Worm (Caenorhabditis elegans): ENCODE measurements around the gene F17C11.4.

The F17C11.4 gene

ce11 chrV:10965501-10965900 lies 13.8 kb downstream of the F17C11.4 start, which contains the start of the genes ctf-4 and eef-1G:
ctf-4 (minus strand) TSS chrV:10965539.
eef-1G (plus strand) TSS chrV:10965719.
- peak; percentile 53 for TF ChIP-seq C04F5.9 (tag; optimal IDR thresholded peaks at IDR 0.05)
- peak; percentile 81 for TF ChIP-seq lir-3 (tag; optimal IDR thresholded peaks at IDR 0.05; ENCODE audit: poor library complexity)
- no peak for TF ChIP-seq Y116A8C.19 (tag; optimal IDR thresholded peaks at IDR 0.05; ENCODE audit: borderline replicate concordance)
- peak; percentile 91 for TF ChIP-seq jun-1 (tag; optimal IDR thresholded peaks at IDR 0.05)
- TF ChIP-seq tlp-1 (tag; optimal IDR thresholded peaks at IDR 0.05): no peak
- peak; percentile 95 to 96 (median 95) for TF ChIP-seq dpl-1 (GFP tag; optimal IDR thresholded peaks at IDR 0.05)
- peak in 1 of 2 experiments; percentile 67 for TF ChIP-seq ztf-11 (tag; optimal IDR thresholded peaks at IDR 0.05)
- TF ChIP-seq swsn-7 (tag; optimal IDR thresholded peaks at IDR 0.05): peak; percentile 95
- TF ChIP-seq grh-1 (GFP tag; IDR thresholded peaks at IDR 0.05): peak; percentile 93
- TF ChIP-seq lin-35 (GFP tag; optimal IDR thresholded peaks at IDR 0.05): peak; percentile 97 to 99
- TF ChIP-seq rnt-1 (tag; optimal IDR thresholded peaks at IDR 0.05): peak; percentile 96
- TF ChIP-seq snu-23 (GFP tag; optimal IDR thresholded peaks at IDR 0.05): peak; percentile 98
- TF ChIP-seq nhr-12 (tag; optimal IDR thresholded peaks at IDR 0.05): no peak
- peak; percentile 98 for TF ChIP-seq nhr-71 (tag; optimal IDR thresholded peaks at IDR 0.05)
- TF ChIP-seq mab-9 (GFP tag; IDR thresholded peaks at IDR 0.05): peak; percentile 86
- TF ChIP-seq hlh-17 (GFP tag; optimal IDR thresholded peaks at IDR 0.05; ENCODE audit: borderline replicate concordance): no peak
- no peak for TF ChIP-seq C34B4.2 (tag; optimal IDR thresholded peaks at IDR 0.05)
- peak; percentile 46 for TF ChIP-seq zag-1 (tag; optimal IDR thresholded peaks at IDR 0.05)
- TF ChIP-seq mdl-1 (tag; optimal IDR thresholded peaks at IDR 0.05): peak in 1 of 2 experiments; percentile 93
- peak; percentile 94 for TF ChIP-seq isw-1 (GFP tag; IDR thresholded peaks at IDR 0.05)
- TF ChIP-seq nhr-47 (tag; optimal IDR thresholded peaks at IDR 0.05): peak; percentile 96
- peak; percentile 95 for TF ChIP-seq egl-13 (tag; optimal IDR thresholded peaks at IDR 0.05)
- peak; percentile 94 to 97 for TF ChIP-seq lsy-2 (tag; optimal IDR thresholded peaks at IDR 0.05)
- peak; percentile 99 for TF ChIP-seq unc-130 (tag; optimal IDR thresholded peaks at IDR 0.05)
- TF ChIP-seq ceh-88 (GFP tag; IDR thresholded peaks at IDR 0.05): peak; percentile 85
- peak; percentile 69 for TF ChIP-seq nhr-11 (tag; optimal IDR thresholded peaks at IDR 0.05)
- TF ChIP-seq unc-86 (tag; optimal IDR thresholded peaks at IDR 0.05): peak; percentile 91
- TF ChIP-seq egl-27 (tag; optimal IDR thresholded peaks at IDR 0.05): peak in 1 of 2 experiments; percentile 34
- TF ChIP-seq ces-1 (GFP tag; optimal IDR thresholded peaks at IDR 0.05): no peak
- peak; percentile 48 for TF ChIP-seq mef-2 (tag; optimal IDR thresholded peaks at IDR 0.05)
- peak; percentile 97 for TF ChIP-seq fkh-8 (tag; optimal IDR thresholded peaks at IDR 0.05)
- peak; percentile 95 for TF ChIP-seq dsc-1 (tag; optimal IDR thresholded peaks at IDR 0.05)
- TF ChIP-seq nhr-28 (tag; optimal IDR thresholded peaks at IDR 0.05): no peak
- TF ChIP-seq aly-2 (tag; optimal IDR thresholded peaks at IDR 0.05): peak; percentile 70
- TF ChIP-seq tbx-2 (tag; optimal IDR thresholded peaks at IDR 0.05): peak; percentile 97
- no peak for TF ChIP-seq sptf-1 (tag; optimal IDR thresholded peaks at IDR 0.05)
- TF ChIP-seq alr-1 (tag; optimal IDR thresholded peaks at IDR 0.05; ENCODE audit: borderline replicate concordance): no peak
- peak; percentile 80 for TF ChIP-seq fkh-10 (GFP tag; optimal IDR thresholded peaks at IDR 0.05)
- TF ChIP-seq lin-39 (tag; optimal IDR thresholded peaks at IDR 0.05): peak; percentile 82
- peak; percentile 98 for TF ChIP-seq C16A3.4 (tag; optimal IDR thresholded peaks at IDR 0.05)
- peak; percentile 15 for TF ChIP-seq nhr-76 (tag; optimal IDR thresholded peaks at IDR 0.05)
- TF ChIP-seq nhr-84 (tag; optimal IDR thresholded peaks at IDR 0.05): no peak
- TF ChIP-seq aha-1 (tag; optimal IDR thresholded peaks at IDR 0.05): peak; percentile 47
- peak; percentile 93 for TF ChIP-seq fos-1 (tag; optimal IDR thresholded peaks at IDR 0.05)
- TF ChIP-seq efl-1 (optimal IDR thresholded peaks at IDR 0.05): peak; percentile 96 to 99
- TF ChIP-seq efl-1 (GFP tag; optimal IDR thresholded peaks at IDR 0.05 in 1 of 2): peak; percentile 94 to 99
- peak; percentile 99 for TF ChIP-seq nhr-19 (GFP tag; conservative IDR thresholded peaks at IDR 0.05)
- no peak for TF ChIP-seq pqm-1 (tag; optimal IDR thresholded peaks at IDR 0.05)
- TF ChIP-seq blmp-1 (tag; optimal IDR thresholded peaks at IDR 0.05): peak; percentile 92
- peak; percentile 93 for TF ChIP-seq ztf-4 (tag; optimal IDR thresholded peaks at IDR 0.05)
- peak; percentile 72 for TF ChIP-seq ceh-8 (GFP tag; optimal IDR thresholded peaks at IDR 0.05)
- peak; percentile 89 for TF ChIP-seq nhr-237 (tag; optimal IDR thresholded peaks at IDR 0.05)
- peak; percentile 98 for TF ChIP-seq mep-1 (tag; optimal IDR thresholded peaks at IDR 0.05)
- TF ChIP-seq fkh-4 (tag; optimal IDR thresholded peaks at IDR 0.05; ENCODE audit: borderline replicate concordance): peak; percentile 67
